Fruit fly (Drosophila melanogaster) whole organism, prepupa: ENCODE measurements around the gene CG17207.
A peak's percentile ranks its signal among the peaks of the same experiment; 100 is the strongest.

Experiments used
- Blimp-1 ChIP-seq: fragments of 200-800 bp; sonication (Bioruptor generic); optimal IDR thresholded peaks from 3 replicates; lab custom pipeline; 2017; ENCODE audit warnings: missing biosample characterization, missing genetic modification characterization, mild to moderate bottlenecking, moderate library complexity, missing genetic modification reagents
- CG10669 ChIP-seq: fragments of 200-800 bp; sonication (Bioruptor generic); optimal IDR thresholded peaks from 3 replicates; lab custom pipeline; 2018; ENCODE audit warnings: missing biosample characterization, mild to moderate bottlenecking, missing genetic modification characterization, moderate library complexity
- CG11294 ChIP-seq: fragments of 200-800 bp; sonication (Bioruptor generic); IDR thresholded peaks from 2 replicates; pipeline ENCODE4 v1.3.6; 2022; ENCODE audit warnings: missing biosample characterization, missing genetic modification characterization
- CG11762 ChIP-seq: fragments of 200-800 bp; sonication (Bioruptor generic); optimal IDR thresholded peaks from 3 replicates; lab custom pipeline; 2016; ENCODE audit warnings: missing biosample characterization, missing genetic modification characterization; ENCODE audit not compliant: insufficient read depth
- CG11902 ChIP-seq: fragments of 200-800 bp; sonication (Bioruptor generic); optimal IDR thresholded peaks from 3 replicates; lab custom pipeline; 2016; ENCODE audit warnings: missing biosample characterization, missing genetic modification characterization
- CG15336 ChIP-seq: fragments of 200-800 bp; sonication (Bioruptor generic); IDR thresholded peaks from 2 replicates; pipeline ENCODE4 v1.3.6; 2022; ENCODE audit warnings: missing biosample characterization, missing genetic modification characterization
- CG1621 ChIP-seq: fragments of 200-800 bp; sonication (Bioruptor generic); optimal IDR thresholded peaks from 3 replicates; lab custom pipeline; 2018; ENCODE audit warnings: missing biosample characterization, mild to moderate bottlenecking, missing genetic modification characterization
- CG16779 ChIP-seq: fragments of 200-800 bp; sonication (Bioruptor generic); optimal IDR thresholded peaks from 3 replicates; lab custom pipeline; 2017; ENCODE audit warnings: missing biosample characterization, mild to moderate bottlenecking, missing genetic modification characterization
- CG3032 ChIP-seq: fragments of 200-800 bp; optimal IDR thresholded peaks from 2 replicates; lab custom pipeline; 2019; ENCODE audit warnings: missing biosample characterization, mild to moderate bottlenecking, missing genetic modification characterization, moderate library complexity
- CG3919 ChIP-seq: fragments of 200-800 bp; sonication (Bioruptor generic); optimal IDR thresholded peaks from 3 replicates; lab custom pipeline; 2016; ENCODE audit warnings: missing biosample characterization, missing genetic modification characterization
- CG4318 ChIP-seq: fragments of 200-800 bp; sonication (Bioruptor generic); optimal IDR thresholded peaks from 3 replicates; lab custom pipeline; 2017; ENCODE audit warnings: missing biosample characterization, mild to moderate bottlenecking, missing genetic modification characterization
- CG6163 ChIP-seq: fragments of 200-800 bp; sonication (Bioruptor generic); IDR thresholded peaks from 3 replicates; pipeline ENCODE4 v1.3.6; 2022; ENCODE audit warnings: missing biosample characterization, missing genetic modification characterization
- CG6276 ChIP-seq: fragments of 200-800 bp; sonication (Bioruptor generic); optimal IDR thresholded peaks from 2 replicates; lab custom pipeline; 2017; ENCODE audit warnings: missing biosample characterization, mild to moderate bottlenecking, missing genetic modification characterization
- CG6792 ChIP-seq: fragments of 200-800 bp; sonication (Bioruptor generic); optimal IDR thresholded peaks from 3 replicates; lab custom pipeline; 2016; ENCODE audit warnings: missing biosample characterization, missing genetic modification characterization
- CG6854 ChIP-seq: fragments of 200-800 bp; sonication (Bioruptor generic); optimal IDR thresholded peaks from 2 replicates; lab custom pipeline; 2017; ENCODE audit warnings: missing biosample characterization, mild to moderate bottlenecking, missing genetic modification characterization
- CG7368 ChIP-seq: fragments of 200-800 bp; sonication (Bioruptor generic); optimal IDR thresholded peaks from 3 replicates; lab custom pipeline; 2016; ENCODE audit warnings: missing biosample characterization, missing genetic modification characterization
- CG8632 ChIP-seq: fragments of 200-800 bp; sonication (Bioruptor generic); optimal IDR thresholded peaks from 3 replicates; lab custom pipeline; 2016; ENCODE audit warnings: missing biosample characterization, missing genetic modification characterization
- CG9139 ChIP-seq: fragments of 200-800 bp; sonication (Bioruptor generic); optimal IDR thresholded peaks from 3 replicates; lab custom pipeline; 2017; ENCODE audit warnings: missing biosample characterization, mild to moderate bottlenecking, missing genetic modification characterization
- Eip75B ChIP-seq: fragments of 200-800 bp; sonication (Bioruptor generic); optimal IDR thresholded peaks from 3 replicates; lab custom pipeline; 2016; ENCODE audit warnings: missing biosample characterization, missing genetic modification characterization
- Eip78C ChIP-seq: fragments of 200-800 bp; sonication (Bioruptor generic); peaks from one replicate; lab custom pipeline; 2016; ENCODE audit warnings: missing biosample characterization, missing genetic modification characterization
- Eip93F ChIP-seq: fragments of 200-800 bp; sonication (Bioruptor generic); optimal IDR thresholded peaks from 2 replicates; lab custom pipeline; 2016; ENCODE audit warnings: missing biosample characterization, mild to moderate bottlenecking, missing genetic modification characterization
- Gug ChIP-seq: fragments of 200-800 bp; sonication (Bioruptor generic); IDR thresholded peaks from 2 replicates; pipeline ENCODE4 v1.3.6; 2022; ENCODE audit warnings: missing biosample characterization, missing genetic modification characterization
- Hr38 ChIP-seq: sonication (Bioruptor generic); optimal IDR thresholded peaks from 2 replicates; lab custom pipeline; 2016; ENCODE audit warnings: missing biosample characterization, missing genetic modification characterization
- Hr4 ChIP-seq: fragments of 200-800 bp; sonication (Bioruptor generic); optimal IDR thresholded peaks from 3 replicates; lab custom pipeline; 2016; ENCODE audit warnings: missing biosample characterization, missing genetic modification characterization
- Lpt ChIP-seq: fragments of 200-800 bp; sonication (Bioruptor generic); optimal IDR thresholded peaks from 3 replicates; lab custom pipeline; 2016; ENCODE audit warnings: missing biosample characterization, missing genetic modification characterization
- Met ChIP-seq: fragments of 200-800 bp; sonication (Bioruptor generic); optimal IDR thresholded peaks from 3 replicates; lab custom pipeline; 2016; ENCODE audit warnings: missing biosample characterization, missing genetic modification characterization
- OdsH ChIP-seq: fragments of 200-800 bp; sonication (Bioruptor generic); optimal IDR thresholded peaks from 3 replicates; lab custom pipeline; 2016; ENCODE audit warnings: missing biosample characterization, missing genetic modification characterization
- Smox ChIP-seq: fragments of 200-800 bp; sonication (Bioruptor generic); optimal IDR thresholded peaks from 3 replicates; lab custom pipeline; 2016; ENCODE audit warnings: missing biosample characterization, missing genetic modification characterization
- Sox102F ChIP-seq: fragments of 200-800 bp; sonication (Bioruptor generic); optimal IDR thresholded peaks from 2 replicates; lab custom pipeline; 2016; ENCODE audit warnings: missing biosample characterization, mild to moderate bottlenecking, missing genetic modification characterization
- Sox14 ChIP-seq: fragments of 200-800 bp; sonication (Bioruptor generic); optimal IDR thresholded peaks from 3 replicates; lab custom pipeline; 2016; ENCODE audit warnings: missing biosample characterization, missing genetic modification characterization
- Sox15 ChIP-seq: fragments of 200-800 bp; sonication (Bioruptor generic); optimal IDR thresholded peaks from 3 replicates; lab custom pipeline; 2016; ENCODE audit warnings: missing biosample characterization, missing genetic modification characterization
- achi ChIP-seq: fragments of 200-800 bp; sonication (Bioruptor generic); optimal IDR thresholded peaks from 3 replicates; lab custom pipeline; 2016; ENCODE audit warnings: missing biosample characterization, missing genetic modification characterization
- acj6 ChIP-seq: fragments of 200-800 bp; sonication (Bioruptor generic); optimal IDR thresholded peaks from 3 replicates; lab custom pipeline; 2016; ENCODE audit warnings: missing biosample characterization, missing genetic modification characterization
- dsx ChIP-seq: fragments of 200-800 bp; optimal IDR thresholded peaks from 3 replicates; lab custom pipeline; 2019; ENCODE audit warnings: missing biosample characterization, mild to moderate bottlenecking, missing genetic modification characterization, moderate library complexity; ENCODE audit not compliant: poor library complexity, severe bottlenecking
- esn ChIP-seq: fragments of 200-800 bp; sonication (Bioruptor generic); optimal IDR thresholded peaks from 2 replicates; lab custom pipeline; 2016; ENCODE audit warnings: missing biosample characterization, mild to moderate bottlenecking, missing genetic modification characterization, moderate library complexity
- fd59A ChIP-seq: fragments of 200-800 bp; sonication (Bioruptor generic); optimal IDR thresholded peaks from 2 replicates; lab custom pipeline; 2017; ENCODE audit warnings: missing biosample characterization, mild to moderate bottlenecking, missing genetic modification characterization, missing genetic modification reagents
- fd85E ChIP-seq: fragments of 200-800 bp; sonication (Bioruptor generic); optimal IDR thresholded peaks from 3 replicates; lab custom pipeline; 2016; ENCODE audit warnings: missing biosample characterization, missing genetic modification characterization
- net ChIP-seq: fragments of 200-800 bp; sonication (Bioruptor generic); optimal IDR thresholded peaks from 3 replicates; lab custom pipeline; 2016; ENCODE audit warnings: missing biosample characterization, missing genetic modification characterization
- pdm3 ChIP-seq: fragments of 200-800 bp; sonication (Bioruptor generic); optimal IDR thresholded peaks from 3 replicates; lab custom pipeline; 2016; ENCODE audit warnings: missing biosample characterization, missing genetic modification characterization
- salr ChIP-seq, 2 experiments: fragments of 200-800 bp; sonication (Bioruptor generic); optimal IDR thresholded peaks; 3 replicates each; lab custom pipeline; 2016 to 2018; ENCODE audit warnings: missing biosample characterization in 2 of 2, missing genetic modification characterization in 2 of 2, mild to moderate bottlenecking in 1 of 2
- spab ChIP-seq: fragments of 200-800 bp; sonication (Bioruptor generic); optimal IDR thresholded peaks from 2 replicates; lab custom pipeline; 2017; ENCODE audit warnings: missing biosample characterization, mild to moderate bottlenecking, missing genetic modification characterization, missing genetic modification reagents
- ss ChIP-seq, 2 experiments: fragments of 200-800 bp; sonication (Bioruptor generic); optimal IDR thresholded peaks; 2 replicates in 1 of 2; 3 replicates in 1 of 2; lab custom pipeline; 2017 to 2018; ENCODE audit warnings: mild to moderate bottlenecking in 2 of 2, missing biosample characterization in 2 of 2, missing genetic modification characterization in 2 of 2, moderate library complexity in 1 of 2
- svp ChIP-seq: fragments of 200-800 bp; sonication (Bioruptor generic); peaks from one replicate; lab custom pipeline; 2016; ENCODE audit warnings: missing biosample characterization, missing genetic modification characterization
- topi ChIP-seq: fragments of 200-800 bp; sonication (Bioruptor generic); optimal IDR thresholded peaks from 3 replicates; lab custom pipeline; 2016; ENCODE audit warnings: missing biosample characterization, missing genetic modification characterization
- vri ChIP-seq: fragments of 200-800 bp; sonication (Bioruptor generic); optimal IDR thresholded peaks from 3 replicates; lab custom pipeline; 2016; ENCODE audit warnings: missing biosample characterization, mild to moderate bottlenecking, missing genetic modification characterization

Gene CG17207

DNA sequence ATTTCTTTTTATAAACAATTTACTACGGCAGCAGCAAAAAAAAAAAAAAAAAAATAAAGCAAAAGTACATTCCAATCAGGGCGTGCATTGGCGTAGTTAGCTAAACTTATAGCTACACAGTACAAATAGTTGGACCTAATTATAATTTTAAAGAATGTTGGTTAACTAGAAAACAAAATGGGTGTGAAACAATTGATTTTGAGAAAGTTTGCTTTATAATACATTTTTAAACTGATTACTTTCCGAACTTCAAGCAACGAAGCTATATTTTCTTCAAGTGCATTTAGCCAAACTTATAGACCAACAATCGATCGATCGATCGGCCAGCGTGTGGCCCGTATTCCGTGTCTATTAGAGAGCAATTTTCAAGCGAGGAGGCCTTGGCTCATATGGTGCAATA, 12.4 kb upstream of the CG17207 start (continued):
- no peak for TF ChIP-seq pdm3 (GFP tag; lab: Kevin White, UChicago)
- TF ChIP-seq OdsH (GFP tag; lab: Kevin White, UChicago) = peak; percentile 53
- peak; percentile 76 for TF ChIP-seq Eip78C (GFP tag; lab: Kevin White, UChicago)
- peak; percentile 29 for TF ChIP-seq CG8632 (GFP tag; lab: Kevin White, UChicago)
- TF ChIP-seq achi (GFP tag; lab: Kevin White, UChicago) = no peak
- TF ChIP-seq Hr38 = no peak
- TF ChIP-seq CG11294 (GFP tag; lab: Robert Waterston, UW) = peak; percentile 50; the same call in 1 of the 2 replicates
- no peak for TF ChIP-seq Met (GFP tag; lab: Kevin White, UChicago)
- TF ChIP-seq dsx (GFP tag; lab: Kevin White, UChicago) = no peak
- TF ChIP-seq Hr4 = no peak
- TF ChIP-seq Gug = peak; percentile 32; the same call in 1 of the 2 replicates
- TF ChIP-seq Eip75B (GFP tag; lab: Kevin White, UChicago) = no peak
- TF ChIP-seq Sox14 (GFP tag; lab: Kevin White, UChicago) = no peak
- TF ChIP-seq esn (GFP tag; lab: Kevin White, UChicago) = peak; percentile 3
- peak; percentile 51 for TF ChIP-seq svp
- TF ChIP-seq Smox = no peak
- no peak for TF ChIP-seq CG1621 (tag; lab: Kevin White, UChicago)
- TF ChIP-seq CG6276 (GFP tag; lab: Kevin White, UChicago) = no peak
- TF ChIP-seq CG16779 = no peak
- TF ChIP-seq topi (GFP tag; lab: Kevin White, UChicago) = no peak
- TF ChIP-seq CG6854 (GFP tag; lab: Kevin White, UChicago) = no peak
- TF ChIP-seq Blimp-1 (GFP tag; lab: Kevin White, UChicago) = no peak
- peak; percentile 17 for TF ChIP-seq spab (GFP tag; lab: Kevin White, UChicago)
- TF ChIP-seq CG6163 (GFP tag; lab: Robert Waterston, UW) = peak; percentile 70

DNA sequence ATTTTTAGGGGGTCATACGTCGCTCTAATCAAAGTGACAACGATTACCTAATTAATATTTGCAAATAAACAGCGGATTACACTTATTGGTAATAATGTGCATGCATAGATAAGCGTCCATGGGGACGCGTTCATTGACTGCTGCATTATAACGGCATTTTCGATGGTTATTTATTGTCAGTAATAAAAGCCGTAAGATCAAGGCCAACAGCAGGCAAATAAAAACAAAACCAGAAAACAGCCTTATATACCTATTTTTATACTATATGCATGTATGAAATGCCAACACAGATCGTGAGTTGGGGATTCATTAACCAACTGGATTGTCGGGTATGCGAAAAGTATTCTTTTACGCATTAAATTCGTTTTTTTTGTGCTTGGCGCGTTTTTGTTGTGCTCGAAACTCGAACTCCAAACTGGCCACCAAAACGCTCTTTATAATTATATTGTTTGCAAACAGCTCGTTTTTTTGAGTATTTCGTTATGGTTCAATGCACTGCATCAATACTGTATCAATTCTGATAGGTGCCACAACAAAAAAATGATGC, 11.8 kb upstream of the CG17207 start:
- TF ChIP-seq CG16779 (no peak), vri (GFP tag; lab: Kevin White, UChicago) (peak; percentile 81), Eip93F (peak; percentile 47), Eip75B (GFP tag; lab: Kevin White, UChicago) (no peak), achi (GFP tag; lab: Kevin White, UChicago) (no peak), CG6163 (GFP tag; lab: Robert Waterston, UW) (no peak), CG3919 (no peak), CG15336 (GFP tag; lab: Robert Waterston, UW) (no peak), CG9139 (GFP tag; lab: Kevin White, UChicago) (no peak), fd85E (GFP tag; lab: Kevin White, UChicago) (no peak), Sox102F (GFP tag; lab: Kevin White, UChicago) (no peak), CG11762 (GFP tag; lab: Kevin White, UChicago) (no peak), CG6854 (GFP tag; lab: Kevin White, UChicago) (no peak), Eip78C (GFP tag; lab: Kevin White, UChicago) (peak; percentile 37), Sox15 (GFP tag; lab: Kevin White, UChicago) (no peak), CG7368 (GFP tag; lab: Kevin White, UChicago) (no peak), fd59A (no peak), Lpt (GFP tag; lab: Kevin White, UChicago) (no peak), CG4318 (GFP tag; lab: Kevin White, UChicago) (no peak)

DNA sequence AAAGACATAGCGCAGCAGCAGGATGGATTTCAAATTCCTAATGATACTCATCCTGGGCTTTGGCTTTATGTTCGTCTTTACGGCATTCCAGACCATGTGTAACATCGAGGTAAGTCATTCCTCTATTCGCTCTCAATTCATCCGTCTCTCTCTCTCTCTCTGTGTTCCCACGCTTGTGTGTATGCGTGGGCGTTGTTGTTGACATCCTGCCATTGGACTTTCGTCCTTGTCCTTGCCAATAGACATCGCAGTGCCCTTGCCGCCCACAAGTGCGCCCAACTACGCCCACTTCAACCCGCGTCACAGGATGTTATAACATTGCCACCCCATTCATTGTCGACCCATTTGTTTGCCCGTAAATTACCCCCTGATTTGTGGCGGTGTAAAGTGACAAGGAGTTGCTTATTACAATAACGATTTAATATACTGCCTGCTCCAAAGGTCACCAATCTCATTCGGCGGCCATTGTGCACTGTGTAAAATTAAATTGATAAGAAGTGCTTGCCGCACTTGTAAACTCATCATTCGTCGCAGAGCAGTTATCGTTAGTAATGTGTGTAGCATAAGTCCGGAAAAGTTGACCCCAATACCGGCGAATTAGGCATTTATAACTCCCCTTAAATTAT, 10.8 kb upstream of the CG17207 start:
- TF ChIP-seq CG3919 (peak; percentile 21), CG1621 (tag; lab: Kevin White, UChicago) (no peak), Eip75B (GFP tag; lab: Kevin White, UChicago) (no peak), CG10669 (GFP tag; lab: Kevin White, UChicago) (peak; percentile 20), net (peak; percentile 8), spab (GFP tag; lab: Kevin White, UChicago) (peak; percentile 1), CG8632 (GFP tag; lab: Kevin White, UChicago) (no peak), CG3032 (tag; lab: Kevin White, UChicago) (no peak), Sox14 (GFP tag; lab: Kevin White, UChicago) (peak; percentile 21), Eip78C (GFP tag; lab: Kevin White, UChicago) (peak; percentile 52), CG6854 (GFP tag; lab: Kevin White, UChicago) (peak; percentile 2), Met (GFP tag; lab: Kevin White, UChicago) (no peak), esn (GFP tag; lab: Kevin White, UChicago) (no peak), ss (GFP tag; optimal IDR thresholded peaks at IDR 0.05; lab: Kevin White, UChicago) (peak in 1 of 2 experiments; percentile 44), CG6792 (GFP tag; lab: Kevin White, UChicago) (no peak), Hr38 (no peak), svp (peak; percentile 94), CG6276 (GFP tag; lab: Kevin White, UChicago) (no peak), CG11902 (no peak), acj6 (GFP tag; lab: Kevin White, UChicago) (no peak), salr (GFP tag; optimal IDR thresholded peaks at IDR 0.05; lab: Kevin White, UChicago) (no peak), CG9139 (GFP tag; lab: Kevin White, UChicago) (peak; percentile 6)
